Fruit fly (Drosophila melanogaster): ENCODE results near the gene AdamTS-B.

Gene AdamTS-B

DNA sequence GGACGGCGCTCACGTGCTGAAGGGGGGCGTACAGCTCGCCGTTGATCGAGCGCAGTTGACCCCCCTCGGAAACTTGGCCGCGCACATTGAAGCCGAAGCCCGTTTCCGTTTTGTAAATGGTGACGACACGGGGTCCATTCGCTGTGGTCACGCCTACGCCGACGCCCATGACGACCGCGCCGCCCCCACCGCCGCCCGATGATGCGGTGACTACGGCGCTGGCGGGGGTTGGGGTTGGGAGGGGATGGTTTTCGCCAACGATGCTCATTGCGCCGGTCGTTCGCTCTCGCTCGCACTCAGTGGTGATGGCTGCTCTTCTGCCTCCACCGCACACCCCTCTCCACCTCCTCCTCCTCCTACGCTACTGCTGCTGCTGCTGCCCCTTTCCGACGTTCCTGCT is 38.8 kb downstream of the AdamTS-B start (continued):
- TF ChIP-seq CG16815 (GFP tag; optimal IDR thresholded peaks at IDR 0.05) (peak; percentile 13), ac (GFP tag; optimal IDR thresholded peaks at IDR 0.05) (no peak), HLH4C (GFP tag; IDR thresholded peaks at IDR 0.05; ENCODE audit: partially characterized antibody) (no peak), CG17385 (GFP tag; optimal IDR thresholded peaks at IDR 0.05) (no peak), Gug (GFP tag; IDR thresholded peaks at IDR 0.05) (peak; percentile 42; the same call in 1 of the 4 replicates), dpn (GFP tag; optimal IDR thresholded peaks at IDR 0.05) (peak in 1 of 2 experiments; percentile 10), CG10543 (GFP tag; optimal IDR thresholded peaks at IDR 0.05) (peak; percentile 20), CG12071 (GFP tag; optimal IDR thresholded peaks at IDR 0.05) (peak; percentile 4), esg (GFP tag; conservative IDR thresholded peaks at IDR 0.05) (0 out of 2 replicates have a peak, but pooled peaks have one; percentile 14), HHEX (GFP tag; optimal IDR thresholded peaks at IDR 0.05) (peak; percentile 45), Antp (GFP tag; optimal IDR thresholded peaks at IDR 0.05) (peak; percentile 42), CG15514 (GFP tag; optimal IDR thresholded peaks at IDR 0.05) (peak; percentile 35), CG18619 (GFP tag; optimal IDR thresholded peaks at IDR 0.05) (no peak), pzg (GFP tag; optimal IDR thresholded peaks at IDR 0.05) (no peak), CG1832 (GFP tag; optimal IDR thresholded peaks at IDR 0.05) (peak; percentile 70), CG1233 (GFP tag; optimal IDR thresholded peaks at IDR 0.05) (no peak), Bgb (GFP tag; IDR thresholded peaks at IDR 0.05; ENCODE audit: partially characterized antibody) (peak; percentile 37; the same call in 1 of the 2 replicates), CG17186 (GFP tag; optimal IDR thresholded peaks at IDR 0.05) (no peak), ranshi (GFP tag; IDR thresholded peaks at IDR 0.05) (0 out of 2 replicates have a peak, but pooled peaks have one; percentile 34), CG3065 (GFP tag; optimal IDR thresholded peaks at IDR 0.05) (peak; percentile 30), sob (GFP tag; IDR thresholded peaks at IDR 0.05) (0 out of 2 replicates have a peak, but pooled peaks have one; percentile 12), CG18599 (GFP tag; optimal IDR thresholded peaks at IDR 0.05) (peak; percentile 57), otp (GFP tag; IDR thresholded peaks at IDR 0.05) (0 out of 3 replicates have a peak, but pooled peaks have one; percentile 16), danr (GFP tag; IDR thresholded peaks at IDR 0.05) (no peak), CG2199 (GFP tag; IDR thresholded peaks at IDR 0.05) (no peak), Max (GFP tag; optimal IDR thresholded peaks at IDR 0.05) (no peak), Mrtf (GFP tag; IDR thresholded peaks at IDR 0.05) (peak; percentile 50; the same call in 1 of the 3 replicates), BEAF-32 (GFP tag; optimal IDR thresholded peaks at IDR 0.05) (no peak), gt (GFP tag; IDR thresholded peaks at IDR 0.05) (no peak), CG17802 (tag; optimal IDR thresholded peaks at IDR 0.05) (no peak), Rx (GFP tag; IDR thresholded peaks at IDR 0.05) (no peak), CG13424 (tag; optimal IDR thresholded peaks at IDR 0.05) (no peak), lola (GFP tag; optimal IDR thresholded peaks at IDR 0.05) (no peak), Asciz (GFP tag; optimal IDR thresholded peaks at IDR 0.05) (no peak), pan (optimal IDR thresholded peaks at IDR 0.05) (no peak), pan (GFP tag; optimal IDR thresholded peaks at IDR 0.05 in 1 of 2, IDR thresholded peaks at IDR 0.05 in 1 of 2) (peak in 1 of 2 experiments; percentile 38), CG10321 (GFP tag; IDR thresholded peaks at IDR 0.05) (0 out of 2 replicates have a peak, but pooled peaks have one; percentile 23), CG33213 (GFP tag; optimal IDR thresholded peaks at IDR 0.05) (no peak), ken (GFP tag; IDR thresholded peaks at IDR 0.05) (0 out of 3 replicates have a peak, but pooled peaks have one; percentile 32), ind (GFP tag; optimal IDR thresholded peaks at IDR 0.05) (peak; percentile 50), pnt (GFP tag; optimal IDR thresholded peaks at IDR 0.05) (no peak), CG16779 (GFP tag; IDR thresholded peaks at IDR 0.05) (0 out of 2 replicates have a peak, but pooled peaks have one; percentile 52), grau (tag; optimal IDR thresholded peaks at IDR 0.05) (peak; percentile 16), crol (GFP tag; IDR thresholded peaks at IDR 0.05) (peak; percentile 99), Meics (GFP tag; optimal IDR thresholded peaks at IDR 0.05) (peak; percentile 31), Atf6 (GFP tag; IDR thresholded peaks at IDR 0.05) (0 out of 2 replicates have a peak, but pooled peaks have one; percentile 30), seq (GFP tag; IDR thresholded peaks at IDR 0.05) (peak; percentile 35; the same call in 1 of the 2 replicates), CG32772 (GFP tag; IDR thresholded peaks at IDR 0.05) (0 out of 2 replicates have a peak, but pooled peaks have one; percentile 35), Adf1 (GFP tag; IDR thresholded peaks at IDR 0.05) (peak; percentile 81)
